Fruit fly (Drosophila melanogaster) whole organism, adult: ENCODE data around the gene CG17928.

Source experiments
- CG14711 ChIP-seq: fragments of 200-800 bp; sonication (Bioruptor generic); optimal IDR thresholded peaks from 2 replicates; lab custom pipeline; 2018; ENCODE audit warnings: missing biosample characterization, mild to moderate bottlenecking, missing genetic modification characterization, moderate library complexity
- Crg-1 ChIP-seq: fragments of 200-800 bp; sonication (Bioruptor generic); optimal IDR thresholded peaks from 2 replicates; lab custom pipeline; 2016; ENCODE audit warnings: missing biosample characterization, missing genetic modification characterization
- Hr96 ChIP-seq: fragments of 200-800 bp; sonication (Bioruptor generic); optimal IDR thresholded peaks from 2 replicates; lab custom pipeline; 2016; ENCODE audit warnings: missing biosample characterization, missing genetic modification characterization
- Mnt ChIP-seq: fragments of 200-800 bp; sonication (Bioruptor generic); optimal IDR thresholded peaks from 2 replicates; lab custom pipeline; 2016; ENCODE audit warnings: missing biosample characterization, mild to moderate bottlenecking, missing genetic modification characterization
- kay ChIP-seq: fragments of 200-800 bp; sonication (Bioruptor generic); peaks from one replicate; lab custom pipeline; 2016; ENCODE audit warnings: missing biosample characterization, missing genetic modification characterization, borderline replicate concordance
- ovo ChIP-seq: fragments of 200-800 bp; sonication (Bioruptor generic); optimal IDR thresholded peaks from 2 replicates; lab custom pipeline; 2016; ENCODE audit warnings: missing biosample characterization, missing genetic modification characterization

DNA sequence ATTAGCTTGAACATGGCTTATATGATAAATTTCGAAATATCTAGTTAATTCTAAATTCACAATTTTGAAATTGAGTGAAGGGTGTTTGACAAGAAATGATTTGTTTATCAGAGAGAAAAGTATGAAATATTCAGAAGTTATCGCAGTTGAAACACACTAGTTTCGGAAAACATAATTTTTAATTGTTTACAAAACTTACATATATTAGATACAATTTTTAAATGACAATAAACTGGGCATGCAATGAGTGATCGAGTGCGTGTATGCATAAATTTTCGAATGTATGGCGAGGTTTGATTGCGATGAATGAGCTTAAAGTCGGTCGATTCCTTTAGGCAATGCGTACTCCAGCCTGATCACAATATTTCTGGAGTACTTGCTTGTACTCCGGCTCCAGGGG lies 29.6 kb downstream of the CG17928 start, which contains the start of gene CG13280:
- TF ChIP-seq Crg-1 (no peak), ovo (GFP tag; lab: Kevin White, UChicago) (no peak), Hr96 (GFP tag; lab: Kevin White, UChicago) (no peak), Mnt (GFP tag; lab: Kevin White, UChicago) (no peak), CG14711 (tag; lab: Kevin White, UChicago) (no peak), kay (GFP tag; lab: Kevin White, UChicago) (no peak)
